Worm (Caenorhabditis elegans): ENCODE data around the gene Y57G11C.46.

Gene Y57G11C.46

ce11 chrIV:14824878-14825352 is 8.7 kb upstream of the Y57G11C.46 start, which contains the start of gene sec-61.A:
sec-61.A (minus strand) TSS chrIV:14825264.
- TF ChIP-seq him-1 (tag; optimal IDR thresholded peaks at IDR 0.05) (peak; percentile 32), W03F9.2 (tag; optimal IDR thresholded peaks at IDR 0.05) (peak; percentile 42), dao-5 (tag; optimal IDR thresholded peaks at IDR 0.05) (no peak)

ce11 chrIV:14824201-14824600 is 8.0 kb upstream of the Y57G11C.46 start:
- TF ChIP-seq W03F9.2 (tag; optimal IDR thresholded peaks at IDR 0.05) (no peak), him-1 (tag; optimal IDR thresholded peaks at IDR 0.05) (no peak), dao-5 (tag; optimal IDR thresholded peaks at IDR 0.05) (no peak)

- TF ChIP-seq W03F9.2 (tag; optimal IDR thresholded peaks at IDR 0.05), result no peak
- TF ChIP-seq him-1 (tag; optimal IDR thresholded peaks at IDR 0.05), result no peak
- peak; percentile 35 for TF ChIP-seq dao-5 (tag; optimal IDR thresholded peaks at IDR 0.05)
These were observed 6.1 kb upstream of the Y57G11C.46 start for ce11 chrIV:14822267-14822666.

- TF ChIP-seq W03F9.2 (tag; optimal IDR thresholded peaks at IDR 0.05) (no peak), him-1 (tag; optimal IDR thresholded peaks at IDR 0.05) (no peak), dao-5 (tag; optimal IDR thresholded peaks at IDR 0.05) (no peak)
These were observed 9.3 kb downstream of the Y57G11C.46 start, which contains the start of gene oig-5 for ce11 chrIV:14806903-14807302. oig-5 (plus strand) TSS chrIV:14807203.

- TF ChIP-seq W03F9.2 (tag; optimal IDR thresholded peaks at IDR 0.05) (no peak), him-1 (tag; optimal IDR thresholded peaks at IDR 0.05) (no peak), dao-5 (tag; optimal IDR thresholded peaks at IDR 0.05) (no peak)
These were observed 13.9 kb downstream of the Y57G11C.46 start, which contains the start of gene Y57G11C.1142 for ce11 chrIV:14802316-14802715. Y57G11C.1142 (plus strand) TSS chrIV:14802616.

ce11 chrIV:14800931-14801330 is 15.3 kb downstream of the Y57G11C.46 start:
- no peak for TF ChIP-seq W03F9.2 (tag; optimal IDR thresholded peaks at IDR 0.05)
- TF ChIP-seq dao-5 (tag; optimal IDR thresholded peaks at IDR 0.05), result no peak
- no peak for TF ChIP-seq him-1 (tag; optimal IDR thresholded peaks at IDR 0.05)

ce11 chrIV:14799186-14799585 is 17.0 kb downstream of the Y57G11C.46 start, which contains the start of gene Y57G11C.14:
Y57G11C.14 (plus strand) TSS chrIV:14799311.
- no peak for TF ChIP-seq dao-5 (tag; optimal IDR thresholded peaks at IDR 0.05)

ce11 chrIV:14797849-14798248 is 18.3 kb downstream of the Y57G11C.46 start, which contains the start of gene arl-8:
arl-8 (plus strand) TSS chrIV:14798149.
- no peak for TF ChIP-seq him-1 (tag; optimal IDR thresholded peaks at IDR 0.05)
- TF ChIP-seq W03F9.2 (tag; optimal IDR thresholded peaks at IDR 0.05), result no peak
- TF ChIP-seq dao-5 (tag; optimal IDR thresholded peaks at IDR 0.05), result no peak

- TF ChIP-seq W03F9.2 (tag; optimal IDR thresholded peaks at IDR 0.05), result no peak
These were observed 18.8 kb downstream of the Y57G11C.46 start, which contains the start of the genes Y57G11C.1147 and nuo-3 for ce11 chrIV:14797354-14797753. Y57G11C.1147 (minus strand) TSS chrIV:14797514. nuo-3 (minus strand) TSS chrIV:14797544.

- TF ChIP-seq dao-5 (tag; optimal IDR thresholded peaks at IDR 0.05), result no peak
- TF ChIP-seq W03F9.2 (tag; optimal IDR thresholded peaks at IDR 0.05), result no peak
- no peak for TF ChIP-seq him-1 (tag; optimal IDR thresholded peaks at IDR 0.05)
These were observed 20.2 kb downstream of the Y57G11C.46 start, which contains the start of gene coq-3 for ce11 chrIV:14795918-14796488. coq-3 (minus strand) TSS chrIV:14796324.

ce11 chrIV:14793900-14794624 is 22.1 kb downstream of the Y57G11C.46 start:
- peak; percentile 26 for TF ChIP-seq him-1 (tag; optimal IDR thresholded peaks at IDR 0.05)
- TF ChIP-seq W03F9.2 (tag; optimal IDR thresholded peaks at IDR 0.05), result no peak

ce11 chrIV:14792602-14793232 is 23.5 kb downstream of the Y57G11C.46 start, which contains the start of gene gdi-1:
gdi-1 (minus strand) TSS chrIV:14792887.
- no peak for TF ChIP-seq dao-5 (tag; optimal IDR thresholded peaks at IDR 0.05)
- TF ChIP-seq him-1 (tag; optimal IDR thresholded peaks at IDR 0.05), result no peak
- TF ChIP-seq W03F9.2 (tag; optimal IDR thresholded peaks at IDR 0.05), result no peak

ce11 chrIV:14790579-14790978 is 25.6 kb downstream of the Y57G11C.46 start:
- no peak for TF ChIP-seq W03F9.2 (tag; optimal IDR thresholded peaks at IDR 0.05)
- no peak for TF ChIP-seq dao-5 (tag; optimal IDR thresholded peaks at IDR 0.05)
- no peak for TF ChIP-seq him-1 (tag; optimal IDR thresholded peaks at IDR 0.05)

Measured in whole organism, L4/young adult.